Worm (Caenorhabditis elegans): ENCODE measurements around the gene E04F6.15.

- TF ChIP-seq lin-39 (tag; optimal IDR thresholded peaks at IDR 0.05) = no peak
- no peak for TF ChIP-seq unc-30 (tag; optimal IDR thresholded peaks at IDR 0.05)
- no peak for TF ChIP-seq rnt-1 (tag; optimal IDR thresholded peaks at IDR 0.05)
- TF ChIP-seq tbx-2 (tag; optimal IDR thresholded peaks at IDR 0.05) = no peak
- TF ChIP-seq nhr-237 (tag; optimal IDR thresholded peaks at IDR 0.05) = no peak
- TF ChIP-seq fos-1 (tag; optimal IDR thresholded peaks at IDR 0.05) = no peak
- TF ChIP-seq hpl-2 (GFP tag; optimal IDR thresholded peaks at IDR 0.05) = no peak
- no peak for TF ChIP-seq snu-23 (GFP tag; optimal IDR thresholded peaks at IDR 0.05)
- no peak for TF ChIP-seq ceh-82 (tag; optimal IDR thresholded peaks at IDR 0.05)
These were observed 43.0 kb upstream of the E04F6.15 start, which contains the start of gene lsm-4 for ce11 chrII:7253073-7253472.

Measured in whole organism, L1 larva.